Worm (Caenorhabditis elegans): ENCODE measurements around the gene C34F11.1.

C34F11.1 gene

DNA sequence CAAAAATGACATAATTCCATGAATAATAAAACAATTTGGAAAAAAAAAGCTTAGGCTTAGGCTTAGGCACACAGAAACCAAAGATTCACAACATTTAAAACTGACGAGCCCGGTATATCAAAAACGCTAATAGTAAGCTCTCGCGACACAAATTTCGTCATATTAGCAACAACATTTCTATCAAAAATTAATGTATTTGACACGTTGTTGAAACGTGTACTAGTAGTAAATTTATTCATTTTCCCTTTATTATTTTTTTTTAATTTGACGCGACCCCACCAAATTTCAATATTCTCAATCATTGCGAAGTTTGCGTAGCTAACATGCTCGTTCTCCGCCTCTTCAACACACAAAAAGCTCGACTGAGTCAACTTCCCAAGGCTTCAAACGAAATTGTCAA lies 805 bp upstream of the C34F11.1 start, which contains the start of gene C34F11.2:
TSS of gene C34F11.2 (plus strand) at position 301 of the 400 bp plus-strand sequence.
- no peak for TF ChIP-seq Y116A8C.19 (tag; optimal IDR thresholded peaks at IDR 0.05; ENCODE audit: borderline replicate concordance)
- no peak for TF ChIP-seq rnt-1 (tag; optimal IDR thresholded peaks at IDR 0.05)
- TF ChIP-seq lin-35 (GFP tag; optimal IDR thresholded peaks at IDR 0.05), result no peak
- TF ChIP-seq sup-37 (GFP tag; optimal IDR thresholded peaks at IDR 0.05), result no peak
- TF ChIP-seq nhr-28 (tag; optimal IDR thresholded peaks at IDR 0.05), result no peak
- no peak for TF ChIP-seq efl-1 (optimal IDR thresholded peaks at IDR 0.05)
- no peak for TF ChIP-seq efl-1 (GFP tag; optimal IDR thresholded peaks at IDR 0.05 in 1 of 2)
- TF ChIP-seq zag-1 (tag; optimal IDR thresholded peaks at IDR 0.05), result no peak

DNA sequence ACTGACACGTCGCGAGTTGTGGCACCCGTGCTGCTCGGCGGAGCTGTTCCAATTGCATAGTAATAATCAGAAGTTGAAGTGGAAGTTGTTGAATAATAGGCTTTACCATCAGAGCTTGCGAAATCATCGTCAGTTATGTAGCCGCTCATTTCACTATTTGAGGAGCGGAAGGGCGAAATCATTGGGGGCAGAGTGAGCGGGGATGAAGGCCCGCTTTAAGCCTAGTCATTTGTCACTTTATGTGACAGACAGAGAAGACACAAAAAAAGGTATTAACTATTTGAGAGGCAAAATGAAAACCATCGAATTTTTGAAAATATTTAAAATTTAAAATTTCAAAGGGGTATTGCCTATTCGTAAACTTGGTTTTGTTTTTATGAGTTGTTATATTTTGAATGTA lies 5.6 kb downstream of the C34F11.1 start:
- no peak for TF ChIP-seq ceh-88 (GFP tag; IDR thresholded peaks at IDR 0.05)
- no peak for TF ChIP-seq nhr-237 (tag; optimal IDR thresholded peaks at IDR 0.05)
- TF ChIP-seq efl-1 (optimal IDR thresholded peaks at IDR 0.05), result no peak
- peak in 1 of 2 experiments; percentile 58 for TF ChIP-seq efl-1 (GFP tag; optimal IDR thresholded peaks at IDR 0.05 in 1 of 2)
- TF ChIP-seq lin-39 (tag; optimal IDR thresholded peaks at IDR 0.05), result no peak
- TF ChIP-seq unc-130 (tag; optimal IDR thresholded peaks at IDR 0.05), result no peak
- no peak for TF ChIP-seq mep-1 (tag; optimal IDR thresholded peaks at IDR 0.05)
- no peak for TF ChIP-seq Y116A8C.19 (tag; optimal IDR thresholded peaks at IDR 0.05; ENCODE audit: borderline replicate concordance)
- no peak for TF ChIP-seq ama-1 (optimal IDR thresholded peaks at IDR 0.05)
- no peak for TF ChIP-seq lin-15B (tag; optimal IDR thresholded peaks at IDR 0.05)

DNA sequence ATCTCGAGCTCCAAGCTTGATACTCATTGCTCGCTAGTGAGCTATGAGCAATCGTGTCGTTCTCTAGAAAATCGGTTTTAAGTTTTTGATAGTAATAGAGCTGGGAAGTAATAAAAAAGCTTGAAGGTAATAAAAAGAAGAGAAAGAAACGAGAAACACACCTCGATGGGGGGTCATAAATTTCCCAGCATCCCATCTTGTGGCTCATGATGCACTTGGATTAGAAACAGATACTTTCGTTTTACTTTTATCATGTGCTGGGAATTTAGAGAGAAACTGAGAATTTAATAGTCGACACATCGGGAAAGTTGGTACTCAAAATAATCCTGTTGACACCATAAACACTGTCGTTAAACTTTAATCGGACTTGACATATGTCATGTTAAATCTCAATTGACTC lies 7.9 kb downstream of the C34F11.1 start:
- TF ChIP-seq mab-9 (GFP tag; IDR thresholded peaks at IDR 0.05), result no peak
- TF ChIP-seq nhr-19 (GFP tag; conservative IDR thresholded peaks at IDR 0.05), result no peak
- TF ChIP-seq unc-62 (GFP tag; optimal IDR thresholded peaks at IDR 0.05), result no peak
- no peak for TF ChIP-seq ces-1 (GFP tag; optimal IDR thresholded peaks at IDR 0.05)
- TF ChIP-seq nhr-20 (tag; optimal IDR thresholded peaks at IDR 0.05), result no peak
- peak; percentile 2 for TF ChIP-seq C16A3.4 (tag; optimal IDR thresholded peaks at IDR 0.05)
- no peak for TF ChIP-seq nhr-11 (tag; optimal IDR thresholded peaks at IDR 0.05)
- no peak for TF ChIP-seq pag-3 (tag; optimal IDR thresholded peaks at IDR 0.05; ENCODE audit: borderline replicate concordance, insufficient read depth)
- no peak for TF ChIP-seq vab-15 (tag; optimal IDR thresholded peaks at IDR 0.05)
- no peak for TF ChIP-seq mep-1 (tag; optimal IDR thresholded peaks at IDR 0.05)
- TF ChIP-seq sup-37 (GFP tag; optimal IDR thresholded peaks at IDR 0.05), result no peak
- TF ChIP-seq dsc-1 (tag; optimal IDR thresholded peaks at IDR 0.05), result peak; percentile 96
- no peak for TF ChIP-seq egl-13 (tag; optimal IDR thresholded peaks at IDR 0.05)
- no peak for TF ChIP-seq F16B12.6 (tag; optimal IDR thresholded peaks at IDR 0.05)
- no peak for TF ChIP-seq hlh-4 (tag; optimal IDR thresholded peaks at IDR 0.05)
- TF ChIP-seq alr-1 (tag; optimal IDR thresholded peaks at IDR 0.05; ENCODE audit: borderline replicate concordance), result no peak
- no peak for TF ChIP-seq pax-3 (tag; optimal IDR thresholded peaks at IDR 0.05)
- TF ChIP-seq lin-14 (GFP tag; optimal IDR thresholded peaks at IDR 0.05), result no peak
- no peak for TF ChIP-seq unc-30 (tag; optimal IDR thresholded peaks at IDR 0.05)
- no peak for TF ChIP-seq blmp-1 (tag; optimal IDR thresholded peaks at IDR 0.05)
- peak; percentile 16 for TF ChIP-seq snu-23 (GFP tag; optimal IDR thresholded peaks at IDR 0.05)
- no peak for TF ChIP-seq tlp-1 (tag; optimal IDR thresholded peaks at IDR 0.05)
- no peak for TF ChIP-seq fkh-8 (tag; optimal IDR thresholded peaks at IDR 0.05)
- no peak for TF ChIP-seq C04F5.9 (tag; optimal IDR thresholded peaks at IDR 0.05)
- TF ChIP-seq unc-130 (tag; optimal IDR thresholded peaks at IDR 0.05), result peak; percentile 16
- peak in 1 of 2 experiments; percentile 19 for TF ChIP-seq lsy-2 (tag; optimal IDR thresholded peaks at IDR 0.05)
- no peak for TF ChIP-seq nhr-90 (tag; optimal IDR thresholded peaks at IDR 0.05; ENCODE audit: poor library complexity)
- TF ChIP-seq xbp-1 (tag; optimal IDR thresholded peaks at IDR 0.05), result no peak
- TF ChIP-seq sptf-1 (tag; optimal IDR thresholded peaks at IDR 0.05), result no peak
- TF ChIP-seq fkh-4 (tag; optimal IDR thresholded peaks at IDR 0.05; ENCODE audit: borderline replicate concordance), result peak; percentile 73
- TF ChIP-seq nhr-71 (tag; optimal IDR thresholded peaks at IDR 0.05), result peak; percentile 36
- no peak for TF ChIP-seq nhr-47 (tag; optimal IDR thresholded peaks at IDR 0.05)
- no peak for TF ChIP-seq grh-1 (GFP tag; IDR thresholded peaks at IDR 0.05)
- no peak for TF ChIP-seq fos-1 (tag; optimal IDR thresholded peaks at IDR 0.05)
- TF ChIP-seq tbx-2 (tag; optimal IDR thresholded peaks at IDR 0.05), result no peak
- peak; percentile 65 for TF ChIP-seq rnt-1 (tag; optimal IDR thresholded peaks at IDR 0.05)
- TF ChIP-seq mdl-1 (tag; optimal IDR thresholded peaks at IDR 0.05), result no peak
- TF ChIP-seq ceh-8 (GFP tag; optimal IDR thresholded peaks at IDR 0.05), result no peak
- no peak for TF ChIP-seq aly-2 (tag; optimal IDR thresholded peaks at IDR 0.05)
